Worm (Caenorhabditis elegans) whole organism, mixed stage, embryonic: ENCODE results near the gene clec-160.

ENCODE experiments used
- M03D4.4 ChIP-seq: sonication (generic microtip); optimal IDR thresholded peaks from 2 replicates; lab custom pipeline; 2017; ENCODE audit warnings: mild to moderate bottlenecking, missing genetic modification characterization, missing compliant biosample characterization
- blmp-1 ChIP-seq: fragments of 150-350 bp; optimal IDR thresholded peaks from 2 replicates; lab custom pipeline; 2014; ENCODE audit warnings: missing biosample characterization, missing genetic modification characterization
- flh-1 ChIP-seq: fragments of 200-800 bp; sonication (Bioruptor generic); optimal IDR thresholded peaks from 2 replicates; lab custom pipeline; 2018; ENCODE audit warnings: mild to moderate bottlenecking, missing genetic modification characterization, moderate library complexity, missing compliant biosample characterization
- lin-13 ChIP-seq: fragments of 150-350 bp; optimal IDR thresholded peaks from 2 replicates; lab custom pipeline; 2014; ENCODE audit warnings: missing biosample characterization, missing genetic modification characterization
- mep-1 ChIP-seq: fragments of 150-350 bp; optimal IDR thresholded peaks from 2 replicates; lab custom pipeline; 2017; ENCODE audit warnings: missing biosample characterization, missing genetic modification reagents, missing genetic modification characterization, inconsistent platforms
- nhr-237 ChIP-seq: fragments of 150-350 bp; optimal IDR thresholded peaks from 2 replicates; lab custom pipeline; 2014; ENCODE audit warnings: missing biosample characterization, missing genetic modification characterization
- sptf-1 ChIP-seq: sonication (generic microtip); optimal IDR thresholded peaks from 2 replicates; lab custom pipeline; 2017; ENCODE audit warnings: mild to moderate bottlenecking, missing genetic modification characterization, moderate library complexity, missing compliant biosample characterization
- unc-39 ChIP-seq: fragments of 150-350 bp; optimal IDR thresholded peaks from 2 replicates; lab custom pipeline; 2014; ENCODE audit warnings: missing biosample characterization, missing genetic modification characterization

Gene clec-160

ce11 chrIII:8224769-8225168 is 51.0 kb downstream of the clec-160 start, which contains the start of gene mob-4:
Gene mob-4 (plus strand): TSS chrIII:8225097.
- no peak for TF ChIP-seq blmp-1 (tag; lab: Kevin White, UChicago)
- no peak for TF ChIP-seq lin-13 (tag; lab: Kevin White, UChicago)
- no peak for TF ChIP-seq mep-1 (tag; lab: Kevin White, UChicago)
- TF ChIP-seq sptf-1 (tag; lab: Kevin White, UChicago): no peak
- TF ChIP-seq nhr-237 (tag; lab: Kevin White, UChicago): no peak
- no peak for TF ChIP-seq unc-39
- TF ChIP-seq M03D4.4 (tag; lab: Kevin White, UChicago): no peak
- TF ChIP-seq flh-1 (GFP tag; lab: Kevin White, UChicago): no peak
